Worm (Caenorhabditis elegans) whole organism, early embryonic: ENCODE results near the gene fkh-9.

Experiments
- B0310.2 ChIP-seq: sonication (generic microtip); optimal IDR thresholded peaks from 2 replicates; lab custom pipeline; 2016; ENCODE audit warnings: mild to moderate bottlenecking, missing genetic modification characterization, missing compliant biosample characterization
- F13C5.2 ChIP-seq: sonication (generic microtip); optimal IDR thresholded peaks from 2 replicates; lab custom pipeline; 2017; ENCODE audit warnings: mild to moderate bottlenecking, missing genetic modification characterization, inconsistent platforms, missing compliant biosample characterization
- aly-1 ChIP-seq: sonication (generic microtip); optimal IDR thresholded peaks from 2 replicates; lab custom pipeline; 2016; ENCODE audit warnings: missing genetic modification characterization, missing compliant biosample characterization
- ama-1 ChIP-seq: fragments of 150-350 bp; optimal IDR thresholded peaks from 2 replicates; lab custom pipeline; 2014
- ceh-13 ChIP-seq: fragments of 200-800 bp; sonication (Bioruptor generic); optimal IDR thresholded peaks from 2 replicates; lab custom pipeline; 2018; ENCODE audit warnings: mild to moderate bottlenecking, missing genetic modification characterization, missing compliant biosample characterization
- ceh-36 ChIP-seq: sonication (generic microtip); optimal IDR thresholded peaks from 2 replicates; lab custom pipeline; 2016; ENCODE audit warnings: missing genetic modification characterization, inconsistent platforms, missing compliant biosample characterization
- ets-7 ChIP-seq: sonication (generic microtip); optimal IDR thresholded peaks from 2 replicates; lab custom pipeline; 2016; ENCODE audit warnings: missing genotype, missing genetic modification characterization, missing compliant biosample characterization
- flt-1 ChIP-seq: fragments of 200-800 bp; sonication (Bioruptor generic); IDR thresholded peaks from 2 replicates; pipeline ENCODE4 v1.3.6; 2022; ENCODE audit warnings: missing genetic modification characterization, missing compliant biosample characterization
- hmbx-1 ChIP-seq: sonication (generic microtip); optimal IDR thresholded peaks from 2 replicates; lab custom pipeline; 2016; ENCODE audit warnings: mild to moderate bottlenecking, missing genetic modification characterization, missing compliant biosample characterization
- hmg-4 ChIP-seq: fragments of 200-800 bp; sonication (Bioruptor generic); optimal IDR thresholded peaks from 2 replicates; lab custom pipeline; 2018; ENCODE audit warnings: mild to moderate bottlenecking, missing genetic modification characterization, missing compliant biosample characterization
- hnd-1 ChIP-seq: sonication (generic microtip); optimal IDR thresholded peaks from 2 replicates; lab custom pipeline; 2016; ENCODE audit warnings: missing genetic modification characterization, missing compliant biosample characterization
- pes-1 ChIP-seq: fragments of 200-800 bp; sonication (Bioruptor generic); IDR thresholded peaks from 2 replicates; pipeline ENCODE4 v1.3.6; 2022; ENCODE audit warnings: missing genetic modification reagents, missing genetic modification characterization, missing compliant biosample characterization
- scrt-1 ChIP-seq: fragments of 200-800 bp; sonication (Bioruptor generic); IDR thresholded peaks from 2 replicates; pipeline ENCODE4 v1.3.6; 2022; ENCODE audit warnings: missing genetic modification characterization, missing compliant biosample characterization
- sea-1 ChIP-seq: fragments of 200-800 bp; sonication (Bioruptor generic); conservative IDR thresholded peaks from 2 replicates; pipeline ENCODE4 v1.3.6; 2022; ENCODE audit warnings: missing genetic modification characterization, missing compliant biosample characterization
- tbx-11 ChIP-seq: fragments of 200-800 bp; sonication (Bioruptor generic); IDR thresholded peaks from 2 replicates; pipeline ENCODE4 v1.3.6; 2022; ENCODE audit warnings: missing genetic modification characterization, missing compliant biosample characterization
- tbx-37 ChIP-seq: fragments of 200-800 bp; sonication (Bioruptor generic); conservative IDR thresholded peaks from 2 replicates; pipeline ENCODE4 v1.3.6; 2022; ENCODE audit warnings: missing genetic modification reagents, missing genetic modification characterization, missing compliant biosample characterization
- tra-4 ChIP-seq: sonication (generic microtip); optimal IDR thresholded peaks from 2 replicates; lab custom pipeline; 2017; ENCODE audit warnings: missing genetic modification characterization, missing compliant biosample characterization

fkh-9 gene

ce11 chrX:3802743-3803142 is 24.0 kb downstream of the fkh-9 start:
- no peak for TF ChIP-seq hmg-4 (GFP tag; lab: Kevin White, UChicago)
- no peak for TF ChIP-seq pes-1 (GFP tag; lab: Robert Waterston, UW)
- no peak for TF ChIP-seq ceh-13 (GFP tag; lab: Kevin White, UChicago)
- TF ChIP-seq B0310.2 (tag; lab: Kevin White, UChicago): no peak
- no peak for TF ChIP-seq sea-1 (GFP tag; lab: Robert Waterston, UW)
- no peak for TF ChIP-seq tra-4
- no peak for TF ChIP-seq ets-7 (tag; lab: Kevin White, UChicago)
- TF ChIP-seq flt-1 (GFP tag; lab: Robert Waterston, UW): no peak
- TF ChIP-seq scrt-1 (GFP tag; lab: Robert Waterston, UW): no peak
- no peak for TF ChIP-seq tbx-37 (GFP tag; lab: Robert Waterston, UW)
- no peak for TF ChIP-seq hmbx-1 (tag; lab: Kevin White, UChicago)
- no peak for TF ChIP-seq tbx-11 (GFP tag; lab: Robert Waterston, UW)
- TF ChIP-seq F13C5.2 (tag; lab: Kevin White, UChicago): no peak
- TF ChIP-seq aly-1 (tag; lab: Kevin White, UChicago): no peak

ce11 chrX:3798288-3798687 is 28.5 kb downstream of the fkh-9 start:
- no peak for TF ChIP-seq tbx-11 (GFP tag; lab: Robert Waterston, UW)
- no peak for TF ChIP-seq B0310.2 (tag; lab: Kevin White, UChicago)
- TF ChIP-seq F13C5.2 (tag; lab: Kevin White, UChicago): no peak
- TF ChIP-seq hnd-1 (tag; lab: Kevin White, UChicago): no peak
- TF ChIP-seq aly-1 (tag; lab: Kevin White, UChicago): no peak
- TF ChIP-seq ceh-13 (GFP tag; lab: Kevin White, UChicago): no peak
- TF ChIP-seq pes-1 (GFP tag; lab: Robert Waterston, UW): no peak
- TF ChIP-seq ets-7 (tag; lab: Kevin White, UChicago): no peak
- TF ChIP-seq ama-1 (lab: Kevin White, UChicago): no peak

ce11 chrX:3797882-3798281 is 28.9 kb downstream of the fkh-9 start, which contains the start of gene abu-10:
Gene abu-10 (plus strand): TSS chrX:3798182.
- TF ChIP-seq ama-1 (lab: Kevin White, UChicago) (no peak), aly-1 (tag; lab: Kevin White, UChicago) (no peak), flt-1 (GFP tag; lab: Robert Waterston, UW) (no peak), hnd-1 (tag; lab: Kevin White, UChicago) (no peak), tra-4 (no peak), hmbx-1 (tag; lab: Kevin White, UChicago) (no peak), scrt-1 (GFP tag; lab: Robert Waterston, UW) (no peak), ceh-13 (GFP tag; lab: Kevin White, UChicago) (no peak), F13C5.2 (tag; lab: Kevin White, UChicago) (no peak)

ce11 chrX:3795642-3796041 is 31.1 kb downstream of the fkh-9 start, which contains the start of gene F35A5.5:
Gene F35A5.5 (minus strand): TSS chrX:3795742.
- TF ChIP-seq pes-1 (GFP tag; lab: Robert Waterston, UW) (no peak), ceh-13 (GFP tag; lab: Kevin White, UChicago) (no peak), ets-7 (tag; lab: Kevin White, UChicago) (no peak), aly-1 (tag; lab: Kevin White, UChicago) (no peak), ceh-36 (tag; lab: Kevin White, UChicago) (no peak), F13C5.2 (tag; lab: Kevin White, UChicago) (no peak), sea-1 (GFP tag; lab: Robert Waterston, UW) (no peak), scrt-1 (GFP tag; lab: Robert Waterston, UW) (no peak), B0310.2 (tag; lab: Kevin White, UChicago) (no peak), flt-1 (GFP tag; lab: Robert Waterston, UW) (no peak), hnd-1 (tag; lab: Kevin White, UChicago) (no peak), tra-4 (no peak), tbx-37 (GFP tag; lab: Robert Waterston, UW) (no peak), hmbx-1 (tag; lab: Kevin White, UChicago) (no peak), hmg-4 (GFP tag; lab: Kevin White, UChicago) (no peak), tbx-11 (GFP tag; lab: Robert Waterston, UW) (no peak), ama-1 (lab: Kevin White, UChicago) (no peak)

ce11 chrX:3794161-3794560 is 32.6 kb downstream of the fkh-9 start:
- TF ChIP-seq B0310.2 (tag; lab: Kevin White, UChicago) (no peak), hmbx-1 (tag; lab: Kevin White, UChicago) (no peak), F13C5.2 (tag; lab: Kevin White, UChicago) (no peak), ceh-36 (tag; lab: Kevin White, UChicago) (no peak), flt-1 (GFP tag; lab: Robert Waterston, UW) (no peak), hnd-1 (tag; lab: Kevin White, UChicago) (no peak), pes-1 (GFP tag; lab: Robert Waterston, UW) (no peak), tra-4 (no peak), tbx-11 (GFP tag; lab: Robert Waterston, UW) (no peak), ceh-13 (GFP tag; lab: Kevin White, UChicago) (no peak), ets-7 (tag; lab: Kevin White, UChicago) (no peak), tbx-37 (GFP tag; lab: Robert Waterston, UW) (no peak), scrt-1 (GFP tag; lab: Robert Waterston, UW) (no peak), ama-1 (lab: Kevin White, UChicago) (no peak)

ce11 chrX:3793389-3793788 is 33.4 kb downstream of the fkh-9 start:
- TF ChIP-seq pes-1 (GFP tag; lab: Robert Waterston, UW) (0 out of 2 replicates have a peak, but pooled peaks have one; percentile 50), scrt-1 (GFP tag; lab: Robert Waterston, UW) (no peak), hnd-1 (tag; lab: Kevin White, UChicago) (no peak)

- no peak for TF ChIP-seq pes-1 (GFP tag; lab: Robert Waterston, UW)
- TF ChIP-seq sea-1 (GFP tag; lab: Robert Waterston, UW): no peak
Observed at ce11 chrX:3792715-3793114, 34.0 kb downstream of the fkh-9 start, which contains the start of gene idpp-5. Gene idpp-5 (minus strand): TSS chrX:3792815.
